Worm (Caenorhabditis elegans) whole organism, mixed stage, embryonic: Measurements from ENCODE around the gene asp-12.

Experiments
- M03D4.4 ChIP-seq: sonication (generic microtip); optimal IDR thresholded peaks from 2 replicates; lab custom pipeline; 2017; ENCODE audit warnings: mild to moderate bottlenecking, missing genetic modification characterization, missing compliant biosample characterization
- bed-3 ChIP-seq: fragments of 200-800 bp; sonication (Bioruptor generic); optimal IDR thresholded peaks from 3 replicates; lab custom pipeline; 2018; ENCODE audit warnings: mild to moderate bottlenecking, missing genetic modification characterization, moderate library complexity, missing compliant biosample characterization
- blmp-1 ChIP-seq: fragments of 150-350 bp; optimal IDR thresholded peaks from 2 replicates; lab custom pipeline; 2014; ENCODE audit warnings: missing biosample characterization, missing genetic modification characterization
- ceh-39 ChIP-seq: fragments of 150-350 bp; optimal IDR thresholded peaks from 2 replicates; lab custom pipeline; 2014; ENCODE audit warnings: missing biosample characterization, missing genetic modification characterization
- ceh-43 ChIP-seq: fragments of 200-800 bp; sonication (Bioruptor generic); optimal IDR thresholded peaks from 2 replicates; lab custom pipeline; 2018; ENCODE audit warnings: mild to moderate bottlenecking, missing genetic modification characterization, moderate library complexity, missing compliant biosample characterization
- ceh-83 ChIP-seq: fragments of 200-800 bp; sonication (Bioruptor generic); optimal IDR thresholded peaks from 2 replicates; lab custom pipeline; 2018; ENCODE audit warnings: mild to moderate bottlenecking, missing genetic modification characterization, missing compliant biosample characterization
- ces-1 ChIP-seq: fragments of 150-350 bp; optimal IDR thresholded peaks from 2 replicates; lab custom pipeline; 2014; ENCODE audit warnings: missing biosample characterization, missing genetic modification reagents, missing genetic modification characterization
- cnd-1 ChIP-seq: fragments of 200-800 bp; sonication (Bioruptor generic); optimal IDR thresholded peaks from 2 replicates; lab custom pipeline; 2018; ENCODE audit warnings: mild to moderate bottlenecking, missing genetic modification characterization, missing compliant biosample characterization
- drap-1 ChIP-seq: fragments of 200-800 bp; sonication (Bioruptor generic); optimal IDR thresholded peaks from 3 replicates; lab custom pipeline; 2018; ENCODE audit warnings: mild to moderate bottlenecking, missing genetic modification characterization, missing compliant biosample characterization
- elt-1 ChIP-seq: sonication (generic microtip); optimal IDR thresholded peaks from 2 replicates; lab custom pipeline; 2017; ENCODE audit warnings: missing genetic modification characterization, mild to moderate bottlenecking, missing compliant biosample characterization, antibody characterized with exemption, moderate library complexity, borderline replicate concordance; ENCODE audit not compliant: insufficient read depth
- elt-3 ChIP-seq: fragments of 150-350 bp; optimal IDR thresholded peaks from 2 replicates; lab custom pipeline; 2014; ENCODE audit warnings: missing biosample characterization, missing genetic modification characterization
- flh-1 ChIP-seq: fragments of 200-800 bp; sonication (Bioruptor generic); optimal IDR thresholded peaks from 2 replicates; lab custom pipeline; 2018; ENCODE audit warnings: mild to moderate bottlenecking, missing genetic modification characterization, moderate library complexity, missing compliant biosample characterization
- ham-2 ChIP-seq: fragments of 200-800 bp; sonication (Bioruptor generic); optimal IDR thresholded peaks from 2 replicates; lab custom pipeline; 2018; ENCODE audit warnings: mild to moderate bottlenecking, missing genetic modification characterization, missing compliant biosample characterization
- hlh-1 ChIP-seq: fragments of 150-350 bp; optimal IDR thresholded peaks from 2 replicates; lab custom pipeline; 2014; ENCODE audit warnings: missing biosample characterization, missing genetic modification reagents, missing genetic modification characterization
- lin-13 ChIP-seq: fragments of 150-350 bp; optimal IDR thresholded peaks from 2 replicates; lab custom pipeline; 2014; ENCODE audit warnings: missing biosample characterization, missing genetic modification characterization
- lin-32 ChIP-seq: fragments of 200-800 bp; sonication (Bioruptor generic); optimal IDR thresholded peaks from 2 replicates; lab custom pipeline; 2018; ENCODE audit warnings: mild to moderate bottlenecking, missing genetic modification characterization, missing compliant biosample characterization
- lsy-2 ChIP-seq: fragments of 150-350 bp; optimal IDR thresholded peaks from 2 replicates; lab custom pipeline; 2014; ENCODE audit warnings: missing biosample characterization, missing genetic modification characterization
- mab-5 ChIP-seq: fragments of 150-350 bp; optimal IDR thresholded peaks from 2 replicates; lab custom pipeline; 2014; ENCODE audit warnings: missing biosample characterization, missing genetic modification characterization
- mep-1 ChIP-seq: fragments of 150-350 bp; optimal IDR thresholded peaks from 2 replicates; lab custom pipeline; 2017; ENCODE audit warnings: missing biosample characterization, missing genetic modification reagents, missing genetic modification characterization, inconsistent platforms
- mls-2 ChIP-seq: sonication (generic microtip); optimal IDR thresholded peaks from 2 replicates; lab custom pipeline; 2016; ENCODE audit warnings: mild to moderate bottlenecking, missing genetic modification characterization, moderate library complexity, missing compliant biosample characterization
- nhr-12 ChIP-seq: fragments of 150-350 bp; optimal IDR thresholded peaks from 2 replicates; lab custom pipeline; 2014; ENCODE audit warnings: missing biosample characterization, missing genetic modification characterization
- nhr-2 ChIP-seq: fragments of 150-350 bp; optimal IDR thresholded peaks from 2 replicates; lab custom pipeline; 2014; ENCODE audit warnings: missing biosample characterization, missing genetic modification characterization
- nhr-28 ChIP-seq: fragments of 150-350 bp; optimal IDR thresholded peaks from 2 replicates; lab custom pipeline; 2014; ENCODE audit warnings: missing biosample characterization, missing genetic modification characterization
- pha-4 ChIP-seq: fragments of 150-350 bp; optimal IDR thresholded peaks from 2 replicates; lab custom pipeline; 2018; ENCODE audit warnings: missing biosample characterization, missing genetic modification reagents, missing genetic modification characterization
- snpc-4 ChIP-seq: fragments of 150-350 bp; optimal IDR thresholded peaks from 2 replicates; lab custom pipeline; 2014; ENCODE audit warnings: missing biosample characterization, missing genetic modification characterization
- tbx-8 ChIP-seq: fragments of 200-800 bp; sonication (Bioruptor generic); optimal IDR thresholded peaks from 2 replicates; lab custom pipeline; 2018; ENCODE audit warnings: mild to moderate bottlenecking, missing genetic modification characterization, moderate library complexity, missing compliant biosample characterization
- unc-120 ChIP-seq: sonication (generic microtip); optimal IDR thresholded peaks from 2 replicates; lab custom pipeline; 2017; ENCODE audit warnings: missing genetic modification characterization, missing compliant biosample characterization; ENCODE audit not compliant: poor library complexity, severe bottlenecking
- unc-39 ChIP-seq: fragments of 150-350 bp; optimal IDR thresholded peaks from 2 replicates; lab custom pipeline; 2014; ENCODE audit warnings: missing biosample characterization, missing genetic modification characterization
- zip-8 ChIP-seq: fragments of 150-350 bp; optimal IDR thresholded peaks from 2 replicates; lab custom pipeline; 2014; ENCODE audit warnings: missing biosample characterization, missing genetic modification characterization
- ztf-11 ChIP-seq: fragments of 150-350 bp; optimal IDR thresholded peaks from 2 replicates; lab custom pipeline; 2014; ENCODE audit warnings: missing biosample characterization, missing genetic modification characterization

Gene asp-12

DNA sequence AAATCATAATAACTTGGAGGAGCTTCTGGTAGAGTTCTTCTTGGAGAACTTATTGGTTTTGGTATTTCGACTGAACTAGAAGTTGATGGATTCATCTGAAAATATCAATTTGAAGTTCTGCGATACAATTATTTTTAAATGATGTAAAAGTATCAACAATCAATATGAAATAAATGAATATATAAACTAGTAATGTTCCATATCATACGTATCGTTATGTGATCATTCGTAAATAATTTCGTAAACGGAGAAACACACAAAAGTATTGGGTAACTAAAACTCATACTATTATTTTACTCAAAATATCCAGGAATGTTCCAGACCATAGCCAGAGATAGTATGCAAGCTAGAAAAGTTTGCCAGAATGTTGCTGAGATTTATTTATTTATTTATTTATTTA is 37.4 kb downstream of the asp-12 start, which contains the start of gene W02D7.8:
Gene W02D7.8, minus strand, starts transcription at position 101 of the 400 bp plus-strand sequence.
- TF ChIP-seq hlh-1 (tag; lab: Kevin White, UChicago) (no peak), ceh-83 (GFP tag; lab: Kevin White, UChicago) (no peak), snpc-4 (tag; lab: Kevin White, UChicago) (no peak), lin-13 (tag; lab: Kevin White, UChicago) (no peak), blmp-1 (tag; lab: Kevin White, UChicago) (no peak), ceh-39 (tag; lab: Kevin White, UChicago) (no peak), nhr-12 (tag; lab: Kevin White, UChicago) (no peak), lin-32 (GFP tag; lab: Kevin White, UChicago) (no peak), tbx-8 (GFP tag; lab: Kevin White, UChicago) (no peak), pha-4 (no peak), nhr-2 (tag; lab: Kevin White, UChicago) (no peak), cnd-1 (tag; lab: Kevin White, UChicago) (no peak), M03D4.4 (tag; lab: Kevin White, UChicago) (no peak), elt-1 (no peak)

DNA sequence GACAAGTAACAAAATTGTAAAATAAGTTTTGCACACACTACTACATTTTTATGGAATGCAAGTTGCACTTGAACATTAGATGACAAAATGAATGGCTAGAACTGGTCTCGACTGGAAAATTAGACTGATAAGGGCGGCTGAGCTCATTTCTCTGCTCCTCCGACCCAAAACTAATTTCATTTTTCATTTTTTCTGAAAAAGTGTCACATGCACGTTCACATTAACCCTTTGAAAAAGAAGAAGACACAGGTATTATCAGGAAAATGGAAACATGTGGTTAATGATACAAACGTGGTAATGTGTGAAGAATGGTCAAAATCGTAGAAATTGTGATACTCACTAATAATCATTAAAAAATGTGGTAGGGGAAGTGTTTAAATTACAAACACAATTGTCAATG is 38.0 kb downstream of the asp-12 start:
- TF ChIP-seq flh-1 (GFP tag; lab: Kevin White, UChicago) (no peak), mls-2 (tag; lab: Kevin White, UChicago) (no peak), pha-4 (no peak), mab-5 (tag; lab: Kevin White, UChicago) (no peak), lsy-2 (tag; lab: Kevin White, UChicago) (no peak), ceh-43 (GFP tag; lab: Kevin White, UChicago) (no peak), snpc-4 (tag; lab: Kevin White, UChicago) (no peak), nhr-28 (no peak), unc-120 (tag; lab: Kevin White, UChicago) (no peak)

DNA sequence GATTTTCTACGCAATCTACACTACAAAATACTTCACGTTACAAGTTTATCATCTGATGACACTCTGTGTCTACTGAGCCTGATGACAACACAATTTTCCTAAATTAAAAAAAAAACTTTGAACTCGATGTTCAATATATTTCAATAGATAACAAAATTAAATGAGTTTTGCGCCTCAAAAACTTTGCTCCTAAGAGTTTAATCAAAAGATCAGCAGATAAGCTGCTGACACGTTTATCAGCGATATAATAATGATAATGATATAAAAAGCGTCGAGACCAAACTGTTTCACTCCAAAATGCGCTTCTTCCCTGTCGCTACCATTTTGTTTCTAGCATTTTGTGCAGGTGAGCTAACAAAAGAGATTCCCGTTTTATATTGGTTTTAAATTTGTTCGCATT is 38.7 kb downstream of the asp-12 start, which contains the start of gene clec-218:
Gene clec-218, plus strand, starts transcription at position 262 of the 400 bp plus-strand sequence.
- TF ChIP-seq ceh-83 (GFP tag; lab: Kevin White, UChicago), result no peak

DNA sequence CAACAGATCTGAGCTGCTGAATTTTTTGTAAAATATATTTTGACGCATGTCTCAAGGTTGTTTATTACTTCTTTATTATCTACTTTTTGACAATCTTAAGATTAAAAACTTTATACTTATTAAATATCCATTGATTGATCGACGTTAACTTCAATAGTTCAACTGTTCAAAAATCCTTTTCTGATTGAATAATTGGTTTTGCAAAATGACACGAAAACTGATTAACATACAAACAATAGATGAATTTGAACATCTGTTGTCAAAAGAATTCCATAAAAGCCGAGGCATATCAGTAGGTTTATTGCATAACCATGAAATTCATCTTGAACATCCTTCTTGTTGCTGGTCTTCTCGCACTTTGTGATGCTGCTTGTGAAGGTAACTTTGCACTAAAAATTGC is 42.2 kb downstream of the asp-12 start, which contains the start of gene W02D7.12:
Gene W02D7.12, plus strand, starts transcription at position 301 of the 400 bp plus-strand sequence.
- TF ChIP-seq bed-3 (no peak), mep-1 (tag; lab: Kevin White, UChicago) (no peak), flh-1 (GFP tag; lab: Kevin White, UChicago) (no peak), drap-1 (GFP tag; lab: Kevin White, UChicago) (no peak), mab-5 (tag; lab: Kevin White, UChicago) (no peak), hlh-1 (tag; lab: Kevin White, UChicago) (no peak), elt-1 (no peak), lin-13 (tag; lab: Kevin White, UChicago) (no peak)

DNA sequence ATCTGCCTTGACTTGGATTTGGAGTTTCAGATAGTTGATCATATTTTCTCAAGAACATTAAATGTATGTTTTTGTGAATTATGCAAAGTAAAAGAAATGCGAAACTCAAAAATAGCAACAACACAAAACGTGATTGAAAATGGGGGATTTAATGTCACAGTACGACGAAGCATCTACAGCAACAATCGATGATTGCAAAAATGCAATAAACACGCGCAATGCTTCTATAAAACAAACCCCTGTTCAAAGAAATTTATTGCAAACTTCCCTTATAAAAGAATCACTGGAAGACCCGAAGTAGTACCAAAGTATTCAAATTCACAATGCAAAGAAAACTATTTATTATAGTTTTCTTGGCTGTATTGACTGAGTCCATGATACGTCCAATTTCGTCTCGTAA is 49.1 kb downstream of the asp-12 start, which contains the start of gene clec-219:
Gene clec-219, plus strand, starts transcription at position 301 of the 400 bp plus-strand sequence.
- TF ChIP-seq elt-3, result no peak
- TF ChIP-seq mep-1 (tag; lab: Kevin White, UChicago), result no peak
- no peak for TF ChIP-seq unc-39
- TF ChIP-seq lin-13 (tag; lab: Kevin White, UChicago), result no peak
- TF ChIP-seq nhr-28, result no peak
- TF ChIP-seq M03D4.4 (tag; lab: Kevin White, UChicago), result no peak
- TF ChIP-seq zip-8, result no peak
- TF ChIP-seq ham-2 (GFP tag; lab: Kevin White, UChicago), result no peak
- TF ChIP-seq ces-1 (GFP tag; lab: Kevin White, UChicago), result no peak
- TF ChIP-seq ztf-11 (tag; lab: Kevin White, UChicago), result no peak
- no peak for TF ChIP-seq tbx-8 (GFP tag; lab: Kevin White, UChicago)
